Worm (Caenorhabditis elegans): ENCODE measurements around the gene ZK84.1.
"Not testable (repeated sequence)": the region's sequence is repeated elsewhere in the genome, so short reads cannot be mapped to it uniquely, and the experiment has no call there.

Gene ZK84.1

DNA sequence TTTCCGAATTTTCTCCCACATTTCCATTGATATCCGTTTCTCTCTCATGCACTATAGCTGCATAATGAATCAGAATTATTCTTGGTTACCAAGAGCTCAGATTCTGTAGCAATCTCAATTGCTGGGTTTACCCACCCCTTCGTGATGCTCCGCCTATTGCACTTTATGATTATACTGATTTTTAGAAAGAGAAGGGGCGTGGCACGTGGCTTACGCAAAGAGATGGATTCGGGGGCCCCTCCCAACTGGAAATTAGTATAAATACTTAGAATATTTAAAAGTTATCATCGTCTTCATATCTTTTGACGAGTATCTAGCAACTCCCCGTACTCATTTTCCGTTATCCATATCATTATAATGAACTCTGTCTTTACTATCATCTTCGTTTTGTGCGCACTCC, 20.3 kb upstream of the ZK84.1 start, which contains the start of gene ins-6:
TSS of gene ins-6 (plus strand) at position 301 of the 400 bp plus-strand sequence.
- no peak for TF ChIP-seq unc-62 (GFP tag; optimal IDR thresholded peaks at IDR 0.05)
- no peak for TF ChIP-seq dmd-4 (tag; optimal IDR thresholded peaks at IDR 0.05)
- no peak for TF ChIP-seq ztf-1 (GFP tag; conservative IDR thresholded peaks at IDR 0.05)

DNA sequence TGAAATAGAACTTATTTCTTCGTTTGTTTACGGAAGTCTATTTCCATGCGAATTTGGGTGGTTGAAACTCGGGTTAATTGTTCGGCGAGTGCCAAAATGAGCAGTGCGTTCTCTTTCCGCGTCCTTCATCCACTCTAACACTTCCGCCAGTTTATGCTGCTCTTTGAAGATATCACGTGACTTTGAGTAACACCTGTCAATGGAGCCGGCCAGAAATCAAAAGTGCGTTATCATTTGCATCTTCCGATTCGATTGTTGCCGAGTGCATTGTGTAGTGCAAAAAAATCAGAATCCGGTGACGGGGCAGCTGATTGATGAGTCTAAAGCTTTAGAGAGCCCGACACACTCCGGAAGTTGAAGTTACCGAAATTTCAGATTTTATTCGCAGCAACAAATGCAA, 19.4 kb upstream of the ZK84.1 start:
- TF ChIP-seq fos-1 (tag; optimal IDR thresholded peaks at IDR 0.05), result no peak
- no peak for TF ChIP-seq ztf-1 (GFP tag; conservative IDR thresholded peaks at IDR 0.05)
- TF ChIP-seq crh-2 (tag; optimal IDR thresholded peaks at IDR 0.05), result no peak
- no peak for TF ChIP-seq peb-1 (tag; optimal IDR thresholded peaks at IDR 0.05)
- TF ChIP-seq ceh-16 (tag; optimal IDR thresholded peaks at IDR 0.05), result no peak
- TF ChIP-seq mbf-1 (tag; optimal IDR thresholded peaks at IDR 0.05), result no peak
- TF ChIP-seq R02D3.7 (tag; optimal IDR thresholded peaks at IDR 0.05), result no peak
- no peak for TF ChIP-seq ztf-11 (tag; optimal IDR thresholded peaks at IDR 0.05)
- TF ChIP-seq skn-1 (tag; optimal IDR thresholded peaks at IDR 0.05), result no peak
- no peak for TF ChIP-seq blmp-1 (tag; optimal IDR thresholded peaks at IDR 0.05; ENCODE audit: insufficient read depth)
- no peak for TF ChIP-seq aly-2 (tag; optimal IDR thresholded peaks at IDR 0.05)

DNA sequence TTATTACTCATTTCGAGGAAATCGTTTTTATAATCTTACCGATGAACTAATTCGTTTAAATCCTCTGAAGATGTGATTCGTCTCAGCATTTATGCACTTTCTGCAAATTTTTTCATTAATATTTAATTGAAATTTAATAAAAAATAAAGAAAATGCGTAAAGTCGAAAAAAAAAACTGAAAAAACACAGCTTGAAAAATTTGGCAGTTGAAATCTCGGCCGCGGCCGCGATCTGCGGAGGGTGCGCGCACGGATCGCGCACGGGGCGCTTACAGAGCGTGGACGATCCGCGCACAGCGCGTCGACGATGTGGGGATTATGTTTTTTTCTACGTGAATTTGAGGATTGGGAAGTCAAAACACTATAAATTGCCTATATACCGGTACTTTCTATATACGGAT, 11.6 kb upstream of the ZK84.1 start, which contains the start of gene ZK84.4:
TSS of gene ZK84.4 (minus strand) at position 101 of the 400 bp plus-strand sequence.
- not testable (repeated sequence) for TF ChIP-seq C34F6.9, elt-3, alr-1 (tag; optimal IDR thresholded peaks at IDR 0.05)

DNA sequence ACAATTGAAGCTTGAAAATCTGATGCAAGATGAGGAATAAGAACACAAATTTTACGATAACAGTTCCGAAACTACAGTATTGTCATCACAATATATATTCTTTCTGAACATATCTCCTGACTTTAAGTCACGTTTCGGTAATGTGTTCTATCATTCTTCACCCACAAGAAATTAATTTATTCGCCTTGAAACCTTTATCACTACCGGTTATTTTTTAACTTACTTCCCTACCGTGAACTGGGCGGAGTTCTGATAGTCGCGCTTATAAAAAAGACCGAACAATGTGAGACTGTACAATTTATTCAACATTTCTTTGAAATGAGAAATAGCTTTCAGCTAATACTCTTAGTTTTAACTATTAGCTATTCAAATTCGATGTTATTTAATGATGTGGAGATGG, 9.9 kb upstream of the ZK84.1 start, which contains the start of gene ins-20:
TSS of gene ins-20 (plus strand) at position 301 of the 400 bp plus-strand sequence.
- TF ChIP-seq ama-1 (optimal IDR thresholded peaks at IDR 0.05) (no peak), aly-2 (tag; optimal IDR thresholded peaks at IDR 0.05) (no peak), nhr-77 (tag; optimal IDR thresholded peaks at IDR 0.05) (no peak), ceh-16 (tag; optimal IDR thresholded peaks at IDR 0.05) (no peak)

DNA sequence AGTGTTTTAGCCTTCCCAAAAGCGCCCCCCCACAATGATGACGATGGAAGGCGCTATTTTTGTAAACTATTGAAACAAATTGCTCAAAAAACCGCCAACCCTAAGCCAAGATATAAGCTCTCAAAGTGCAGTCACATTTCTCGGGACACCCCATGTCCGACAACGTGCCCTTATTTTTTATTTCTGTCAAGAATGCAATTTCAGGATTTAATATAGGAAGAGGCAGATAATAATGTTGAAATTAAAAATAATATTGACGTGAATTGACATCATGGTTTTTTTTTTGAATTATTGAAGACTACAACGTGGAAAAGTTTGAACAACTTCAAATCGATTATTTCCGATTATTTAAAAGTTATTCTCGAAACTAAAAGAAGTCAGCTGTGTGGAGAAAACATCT, 6.4 kb upstream of the ZK84.1 start, which contains the start of gene ZK84.2:
TSS of gene ZK84.2 (plus strand) at position 301 of the 400 bp plus-strand sequence.
- not testable (repeated sequence) for TF ChIP-seq sma-9 (GFP tag; optimal IDR thresholded peaks at IDR 0.05); sma-9 (tag; optimal IDR thresholded peaks at IDR 0.05); C34F6.9 (tag; optimal IDR thresholded peaks at IDR 0.05); ceh-82 (tag; optimal IDR thresholded peaks at IDR 0.05)

DNA sequence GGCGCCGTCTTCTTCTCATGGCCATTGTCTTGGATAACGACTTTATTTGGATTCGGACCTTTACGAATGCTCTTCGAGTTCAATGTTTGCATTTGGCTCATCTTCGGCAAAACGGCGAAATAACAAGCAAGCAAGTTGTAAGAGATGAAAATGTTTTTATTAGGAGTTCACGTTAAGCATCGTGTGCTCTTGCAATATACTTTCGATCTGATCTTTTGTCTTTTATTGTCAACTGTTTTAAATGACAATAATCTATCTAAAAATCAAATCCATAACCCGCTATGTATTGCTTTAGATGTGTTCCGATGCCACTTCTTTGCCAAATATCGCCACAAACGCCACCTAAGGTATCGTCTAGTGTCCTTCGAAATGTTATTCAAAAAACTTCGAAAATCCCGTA, 4.0 kb upstream of the ZK84.1 start, which contains the start of gene ZK84.5:
TSS of gene ZK84.5 (minus strand) at position 101 of the 400 bp plus-strand sequence.
- TF ChIP-seq unc-55 (GFP tag; optimal IDR thresholded peaks at IDR 0.05), result no peak
- no peak for TF ChIP-seq ztf-4 (tag; optimal IDR thresholded peaks at IDR 0.05)
- no peak for TF ChIP-seq crh-2 (tag; optimal IDR thresholded peaks at IDR 0.05)
- no peak for TF ChIP-seq zag-1 (tag; optimal IDR thresholded peaks at IDR 0.05)
- no peak for TF ChIP-seq sma-3 (GFP tag; optimal IDR thresholded peaks at IDR 0.05)
- TF ChIP-seq lin-13 (GFP tag; optimal IDR thresholded peaks at IDR 0.05), result no peak
- TF ChIP-seq fos-1 (tag; optimal IDR thresholded peaks at IDR 0.05), result no peak
- no peak for TF ChIP-seq snpc-4 (tag; optimal IDR thresholded peaks at IDR 0.05)
- no peak for TF ChIP-seq ZK546.5 (tag; optimal IDR thresholded peaks at IDR 0.05)
- TF ChIP-seq ceh-16 (tag; optimal IDR thresholded peaks at IDR 0.05), result no peak

DNA sequence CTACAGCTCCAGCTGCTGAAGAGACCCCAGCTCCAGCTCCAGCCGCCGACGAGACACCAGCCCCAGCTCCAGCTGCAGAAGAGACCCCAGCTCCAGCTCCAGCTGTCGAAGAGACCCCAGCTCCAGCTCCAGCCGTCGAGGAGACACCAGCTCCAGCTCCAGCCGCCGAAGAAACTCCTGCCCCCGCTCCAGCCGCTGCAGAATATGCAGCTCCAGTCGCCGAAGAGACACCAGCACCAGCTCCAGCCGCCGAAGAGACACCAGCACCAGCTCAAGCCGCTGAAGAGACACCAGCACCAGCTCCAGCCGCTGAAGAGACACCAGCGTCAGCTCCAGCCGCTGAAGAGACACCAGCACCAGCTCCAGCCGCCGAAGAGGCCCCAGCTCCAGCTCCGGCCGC, 2.1 kb downstream of the ZK84.1 start:
- TF ChIP-seq lin-13 (GFP tag; optimal IDR thresholded peaks at IDR 0.05), result no peak
- no peak for TF ChIP-seq lin-11 (tag; optimal IDR thresholded peaks at IDR 0.05)
- TF ChIP-seq ztf-1 (GFP tag; conservative IDR thresholded peaks at IDR 0.05), result no peak
- no peak for TF ChIP-seq egl-27 (tag; optimal IDR thresholded peaks at IDR 0.05)
- no peak for TF ChIP-seq sma-3 (GFP tag; optimal IDR thresholded peaks at IDR 0.05)
- no peak for TF ChIP-seq unc-62 (GFP tag; optimal IDR thresholded peaks at IDR 0.05)
- TF ChIP-seq sem-4 (tag; optimal IDR thresholded peaks at IDR 0.05), result no peak
- no peak for TF ChIP-seq crh-2 (tag; optimal IDR thresholded peaks at IDR 0.05)
- no peak for TF ChIP-seq nhr-129 (tag; optimal IDR thresholded peaks at IDR 0.05)
- TF ChIP-seq ztf-4 (tag; optimal IDR thresholded peaks at IDR 0.05), result no peak
- no peak for TF ChIP-seq alr-1 (tag; optimal IDR thresholded peaks at IDR 0.05)
- TF ChIP-seq nhr-25 (tag; optimal IDR thresholded peaks at IDR 0.05), result no peak
- no peak for TF ChIP-seq elt-1 (tag; optimal IDR thresholded peaks at IDR 0.05)
- TF ChIP-seq nhr-12 (tag; optimal IDR thresholded peaks at IDR 0.05), result no peak
- no peak for TF ChIP-seq unc-55 (GFP tag; optimal IDR thresholded peaks at IDR 0.05)
